Worm (Caenorhabditis elegans): Measurements from ENCODE around the gene grd-5.

DNA sequence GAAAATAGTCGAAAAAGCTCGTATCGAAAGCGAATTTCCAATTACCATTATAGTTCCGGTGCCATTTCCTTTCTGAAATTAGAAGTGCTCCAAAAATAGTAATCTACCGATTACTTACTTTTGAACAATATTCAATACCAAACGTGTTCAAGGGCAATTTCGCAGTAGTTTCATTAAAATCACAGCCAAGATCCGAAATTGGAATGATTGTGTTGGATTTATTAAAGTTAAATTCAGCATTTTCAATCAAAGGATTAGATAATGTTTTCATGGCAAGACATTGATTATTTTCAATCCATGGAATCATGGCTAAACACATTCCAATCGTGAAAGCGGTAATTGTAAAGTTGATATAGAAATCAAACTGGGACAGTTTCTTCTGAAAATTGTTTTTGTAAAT is 14.0 kb downstream of the grd-5 start:
- TF ChIP-seq unc-62 (GFP tag; optimal IDR thresholded peaks at IDR 0.05), result no peak
- no peak for TF ChIP-seq lin-11 (tag; optimal IDR thresholded peaks at IDR 0.05)
- TF ChIP-seq ZK546.5 (tag; optimal IDR thresholded peaks at IDR 0.05), result no peak
- TF ChIP-seq nhr-11 (tag; optimal IDR thresholded peaks at IDR 0.05), result no peak

Measured in whole organism, L2 larva.